Fruit fly (Drosophila melanogaster): ENCODE measurements around the gene Gr93c.

DNA sequence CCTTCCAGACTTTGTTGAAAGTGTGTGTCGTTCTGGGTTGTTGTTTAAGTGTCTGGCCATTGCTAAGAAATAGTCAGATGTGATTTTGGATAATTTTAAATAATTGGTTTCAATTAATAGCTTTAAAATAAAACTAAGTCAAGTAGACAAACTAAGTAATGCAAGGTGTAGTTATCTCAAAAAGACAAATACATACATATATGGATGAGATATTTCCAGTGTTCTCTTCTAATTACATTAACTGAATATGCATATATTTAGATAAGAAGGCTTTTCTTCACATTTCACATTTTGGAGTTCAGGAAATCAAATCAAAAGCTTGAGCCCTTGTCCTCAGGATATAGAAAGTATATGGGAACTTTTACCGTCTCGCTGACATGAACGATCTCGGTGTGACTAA is 32.6 kb upstream of the Gr93c start, which contains the start of gene P5CDh2:
- no peak for TF ChIP-seq CG15073 (GFP tag; optimal IDR thresholded peaks at IDR 0.05)
- TF ChIP-seq CG11456 (GFP tag; IDR thresholded peaks at IDR 0.05): no peak
- no peak for TF ChIP-seq bsh (GFP tag; optimal IDR thresholded peaks at IDR 0.05)
- no peak for TF ChIP-seq z (GFP tag; IDR thresholded peaks at IDR 0.05)
- TF ChIP-seq E2f2 (GFP tag; IDR thresholded peaks at IDR 0.05): no peak

Measured in whole organism, embryonic.